Worm (Caenorhabditis elegans) whole organism, L3 larva: Measurements from ENCODE around the gene C47E8.11.

Experiments
- ama-1 ChIP-seq: fragments of 150-350 bp; optimal IDR thresholded peaks from 2 replicates; lab custom pipeline; 2018
- ceh-16 ChIP-seq: sonication (generic microtip); optimal IDR thresholded peaks from 2 replicates; lab custom pipeline; 2017; ENCODE audit warnings: missing biosample characterization, missing genetic modification characterization
- elt-2 ChIP-seq: sonication (generic microtip); optimal IDR thresholded peaks from 2 replicates; lab custom pipeline; 2016; ENCODE audit warnings: missing genetic modification reagents, mild to moderate bottlenecking, missing genetic modification characterization, missing compliant biosample characterization
- nhr-76 ChIP-seq: fragments of 150-350 bp; sonication (generic microtip); optimal IDR thresholded peaks from 5 replicates; lab custom pipeline; 2014; ENCODE audit warnings: missing biosample characterization, missing genetic modification characterization
- pha-4 ChIP-seq: fragments of 150-350 bp; optimal IDR thresholded peaks from 2 replicates; lab custom pipeline; 2014; ENCODE audit warnings: missing biosample characterization, missing genetic modification reagents, missing genetic modification characterization
- pqm-1 ChIP-seq: fragments of 150-350 bp; optimal IDR thresholded peaks from 2 replicates; lab custom pipeline; 2017; ENCODE audit warnings: missing biosample characterization, missing genetic modification characterization, inconsistent platforms
- tbx-2 ChIP-seq: sonication (generic microtip); optimal IDR thresholded peaks from 2 replicates; lab custom pipeline; 2016; ENCODE audit warnings: mild to moderate bottlenecking, missing genetic modification characterization, missing compliant biosample characterization

ce11 chrV:14642016-14642415 lies 46.4 kb upstream of the C47E8.11 start:
- no peak for TF ChIP-seq pha-4
- no peak for TF ChIP-seq ceh-16 (tag; lab: Kevin White, UChicago)
- TF ChIP-seq ama-1 = no peak
- TF ChIP-seq nhr-76 = no peak
- no peak for TF ChIP-seq elt-2 (tag; lab: Kevin White, UChicago)
- TF ChIP-seq pqm-1 (tag; lab: Kevin White, UChicago) = no peak
- no peak for TF ChIP-seq tbx-2 (tag; lab: Kevin White, UChicago)
